Worm (Caenorhabditis elegans): Measurements from ENCODE around the gene str-67.
A peak's percentile ranks its signal among the peaks of the same experiment; 100 is the strongest.

Gene str-67

ce11 chrV:1049334-1049733, 15.1 kb downstream of the str-67 start (continued):
- no peak for TF ChIP-seq F33H1.4 (GFP tag; IDR thresholded peaks at IDR 0.05)
- TF ChIP-seq bed-2 (GFP tag; IDR thresholded peaks at IDR 0.05), result no peak
- TF ChIP-seq zfh-2 (GFP tag; conservative IDR thresholded peaks at IDR 0.05), result no peak
- no peak for TF ChIP-seq tbp1 (GFP tag; optimal IDR thresholded peaks at IDR 0.05)
- TF ChIP-seq lin-26 (GFP tag; IDR thresholded peaks at IDR 0.05), result no peak
- no peak for TF ChIP-seq ztf-6 (GFP tag; IDR thresholded peaks at IDR 0.05)
- no peak for TF ChIP-seq ztf-3 (GFP tag; optimal IDR thresholded peaks at IDR 0.05)
- TF ChIP-seq hmg-1.2 (GFP tag; IDR thresholded peaks at IDR 0.05), result peak; percentile 44; the same call in 1 of the 2 replicates
- TF ChIP-seq unc-62 (GFP tag; optimal IDR thresholded peaks at IDR 0.05), result no peak
- TF ChIP-seq atf-7 (tag; optimal IDR thresholded peaks at IDR 0.05), result no peak
- TF ChIP-seq xnd-1 (tag; optimal IDR thresholded peaks at IDR 0.05), result peak; percentile 62
- no peak for TF ChIP-seq mxl-1 (tag; optimal IDR thresholded peaks at IDR 0.05)
- no peak for TF ChIP-seq hsf-1 (GFP tag; IDR thresholded peaks at IDR 0.05)
- TF ChIP-seq madf-6 (GFP tag; IDR thresholded peaks at IDR 0.05), result peak; percentile 87
- TF ChIP-seq efl-1 (GFP tag; optimal IDR thresholded peaks at IDR 0.05), result peak; percentile 86
- TF ChIP-seq dox-1 (GFP tag; IDR thresholded peaks at IDR 0.05), result no peak
- TF ChIP-seq Y67H2A.10 (GFP tag; conservative IDR thresholded peaks at IDR 0.05), result no peak
- TF ChIP-seq mcd-1 (GFP tag; IDR thresholded peaks at IDR 0.05), result peak; percentile 68

- TF ChIP-seq Y67H2A.10 (GFP tag; conservative IDR thresholded peaks at IDR 0.05) (no peak), nhr-120 (GFP tag; IDR thresholded peaks at IDR 0.05) (no peak), C17E4.6 (GFP tag; IDR thresholded peaks at IDR 0.05) (no peak), F39B2.1 (GFP tag; IDR thresholded peaks at IDR 0.05) (no peak), snpc-3.4 (tag; optimal IDR thresholded peaks at IDR 0.05) (no peak), cebp-2 (GFP tag; IDR thresholded peaks at IDR 0.05) (no peak), ztf-3 (GFP tag; optimal IDR thresholded peaks at IDR 0.05) (no peak), madf-10 (tag; optimal IDR thresholded peaks at IDR 0.05) (no peak), nhr-90 (tag; optimal IDR thresholded peaks at IDR 0.05) (no peak), mes-4 (tag; optimal IDR thresholded peaks at IDR 0.05) (no peak), aptf-3 (GFP tag; IDR thresholded peaks at IDR 0.05) (no peak), sdz-38 (tag; optimal IDR thresholded peaks at IDR 0.05) (no peak), K11D2.4 (GFP tag; IDR thresholded peaks at IDR 0.05) (no peak), attf-6 (GFP tag; IDR thresholded peaks at IDR 0.05) (no peak), nfyb-1 (GFP tag; IDR thresholded peaks at IDR 0.05) (no peak), Y53G8AR.9 (GFP tag; conservative IDR thresholded peaks at IDR 0.05) (no peak), mcd-1 (GFP tag; IDR thresholded peaks at IDR 0.05) (no peak), nhr-179 (tag; optimal IDR thresholded peaks at IDR 0.05) (no peak)
Observed at ce11 chrV:1048482-1048881, 15.9 kb downstream of the str-67 start, which contains the start of gene nra-4. TSS of gene nra-4 (minus strand) at chrV:1048582.

ce11 chrV:1047251-1047650, 17.1 kb downstream of the str-67 start:
- no peak for TF ChIP-seq Y79H2A.3 (GFP tag; conservative IDR thresholded peaks at IDR 0.05)
- TF ChIP-seq nfyb-1 (GFP tag; IDR thresholded peaks at IDR 0.05), result peak; percentile 80; the same call in 1 of the 2 replicates
- no peak for TF ChIP-seq sptf-2 (GFP tag; optimal IDR thresholded peaks at IDR 0.05)

- no peak for TF ChIP-seq Y67H2A.10 (GFP tag; conservative IDR thresholded peaks at IDR 0.05)
Observed at ce11 chrV:1038074-1038473, 26.3 kb downstream of the str-67 start.
